Fruit fly (Drosophila melanogaster) whole organism, pupa: ENCODE data around the gene Sfp24Bd.

Experiments
- CG10348 ChIP-seq: fragments of 200-800 bp; sonication (Bioruptor generic); IDR thresholded peaks from 2 replicates; pipeline ENCODE4 v1.3.6; 2022; ENCODE audit warnings: missing biosample characterization, missing genetic modification characterization
- CG12605 ChIP-seq: fragments of 200-800 bp; sonication (Bioruptor generic); IDR thresholded peaks from 2 replicates; pipeline ENCODE4 v1.3.6; 2022; ENCODE audit warnings: missing biosample characterization, missing genetic modification characterization
- CG13204 ChIP-seq: fragments of 200-800 bp; sonication (Bioruptor generic); optimal IDR thresholded peaks from 2 replicates; lab custom pipeline; 2018; ENCODE audit warnings: missing biosample characterization, mild to moderate bottlenecking, missing genetic modification characterization, moderate library complexity
- CG14655 ChIP-seq: fragments of 200-800 bp; sonication (Bioruptor generic); optimal IDR thresholded peaks from 3 replicates; lab custom pipeline; 2017; ENCODE audit warnings: mild to moderate bottlenecking, missing biosample characterization, missing genetic modification reagents, missing genetic modification characterization
- CG15710 ChIP-seq: fragments of 200-800 bp; sonication (Bioruptor generic); optimal IDR thresholded peaks from 2 replicates; lab custom pipeline; 2018; ENCODE audit warnings: missing biosample characterization, mild to moderate bottlenecking, missing genetic modification characterization, moderate library complexity
- CG17806 ChIP-seq: fragments of 200-800 bp; sonication (Bioruptor generic); optimal IDR thresholded peaks from 2 replicates; lab custom pipeline; 2018; ENCODE audit warnings: missing biosample characterization, mild to moderate bottlenecking, missing genetic modification characterization, moderate library complexity
- CG32121 ChIP-seq: fragments of 200-800 bp; sonication (Bioruptor generic); IDR thresholded peaks from 2 replicates; pipeline ENCODE4 v1.3.6; 2022; ENCODE audit warnings: missing biosample characterization, missing genetic modification characterization
- CG34367 ChIP-seq: fragments of 200-800 bp; sonication (Bioruptor generic); optimal IDR thresholded peaks from 2 replicates; lab custom pipeline; 2018; ENCODE audit warnings: missing biosample characterization, mild to moderate bottlenecking, missing genetic modification characterization
- CG4496 ChIP-seq: fragments of 200-800 bp; sonication (Bioruptor generic); IDR thresholded peaks from 3 replicates; pipeline ENCODE4 v1.3.6; 2022; ENCODE audit warnings: missing biosample characterization, missing genetic modification characterization
- CG8159 ChIP-seq: fragments of 200-800 bp; sonication (Bioruptor generic); optimal IDR thresholded peaks from 3 replicates; lab custom pipeline; 2018; ENCODE audit warnings: missing biosample characterization, mild to moderate bottlenecking, missing genetic modification characterization, moderate library complexity
- CG8301 ChIP-seq: fragments of 200-800 bp; sonication (Bioruptor generic); optimal IDR thresholded peaks from 2 replicates; lab custom pipeline; 2018; ENCODE audit warnings: missing biosample characterization, mild to moderate bottlenecking, missing genetic modification characterization
- CG9948 ChIP-seq: fragments of 200-800 bp; sonication (Bioruptor generic); optimal IDR thresholded peaks from 2 replicates; lab custom pipeline; 2018; ENCODE audit warnings: missing biosample characterization, mild to moderate bottlenecking, missing genetic modification characterization, moderate library complexity
- D1 ChIP-seq: fragments of 200-800 bp; sonication (Bioruptor generic); optimal IDR thresholded peaks from 2 replicates; lab custom pipeline; 2018; ENCODE audit warnings: missing biosample characterization, mild to moderate bottlenecking, missing genetic modification characterization, moderate library complexity
- EcR ChIP-seq: fragments of 200-800 bp; sonication (Bioruptor generic); optimal IDR thresholded peaks from 3 replicates; lab custom pipeline; 2019; ENCODE audit warnings: missing biosample characterization, missing genetic modification characterization, mild to moderate bottlenecking, moderate library complexity, missing genetic modification reagents
- Ets98B ChIP-seq: fragments of 200-800 bp; sonication (Bioruptor generic); IDR thresholded peaks from 2 replicates; pipeline ENCODE4 v1.3.6; 2022; ENCODE audit warnings: missing biosample characterization, missing genetic modification characterization
- Pif1A ChIP-seq: fragments of 200-800 bp; sonication (Bioruptor generic); optimal IDR thresholded peaks from 3 replicates; lab custom pipeline; 2016; ENCODE audit warnings: missing biosample characterization, missing genetic modification characterization
- Pif1B ChIP-seq: fragments of 200-800 bp; sonication (Bioruptor generic); optimal IDR thresholded peaks from 3 replicates; lab custom pipeline; 2016; ENCODE audit warnings: missing biosample characterization, missing genetic modification characterization
- Snoo ChIP-seq: fragments of 200-800 bp; sonication (Bioruptor generic); optimal IDR thresholded peaks from 3 replicates; lab custom pipeline; 2017; ENCODE audit warnings: missing biosample characterization, mild to moderate bottlenecking, missing genetic modification characterization, inconsistent platforms
- fd96Ca ChIP-seq: fragments of 200-800 bp; sonication (Bioruptor generic); IDR thresholded peaks from 3 replicates; pipeline ENCODE4 v1.3.6; 2022; ENCODE audit warnings: missing biosample characterization, missing genetic modification characterization
- gl ChIP-seq: fragments of 200-800 bp; sonication (Bioruptor generic); optimal IDR thresholded peaks from 2 replicates; lab custom pipeline; 2018; ENCODE audit warnings: missing biosample characterization, mild to moderate bottlenecking, missing genetic modification characterization
- rn ChIP-seq: fragments of 200-800 bp; sonication (Bioruptor generic); IDR thresholded peaks from 2 replicates; pipeline ENCODE4 v1.3.6; 2022; ENCODE audit warnings: missing biosample characterization, missing genetic modification characterization

Sfp24Bd gene

DNA sequence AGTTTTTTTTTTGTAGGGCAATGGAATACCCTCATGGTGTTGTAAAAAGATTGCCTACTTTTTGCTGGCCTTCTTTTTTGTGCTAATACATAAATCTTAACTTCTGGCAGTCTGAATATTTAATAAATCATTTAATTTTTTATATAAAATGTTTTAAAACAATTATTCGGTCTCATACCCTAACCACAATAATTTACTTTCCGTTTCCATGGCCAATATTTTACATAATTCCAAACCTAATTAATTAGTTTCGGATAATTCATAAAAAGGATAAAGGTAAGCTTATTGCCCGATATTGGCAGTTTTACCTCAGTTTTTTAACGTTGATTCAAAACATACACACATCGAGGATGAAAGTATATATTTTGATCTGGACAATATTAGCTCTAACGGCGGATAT lies 31.0 kb upstream of the Sfp24Bd start, which contains the start of gene CG42465:
TSS of gene CG42465 (plus strand) at position 301 of the 400 bp plus-strand sequence.
- TF ChIP-seq CG15710 (tag; lab: Kevin White, UChicago) (no peak), CG17806 (tag; lab: Kevin White, UChicago) (no peak), CG8159 (tag; lab: Kevin White, UChicago) (no peak), CG4496 (GFP tag; lab: Robert Waterston, UW) (no peak), D1 (tag; lab: Kevin White, UChicago) (no peak), Pif1A (no peak), Snoo (tag; lab: Kevin White, UChicago) (no peak), CG14655 (no peak), CG34367 (tag; lab: Kevin White, UChicago) (no peak), CG10348 (GFP tag; lab: Robert Waterston, UW) (no peak), CG9948 (tag; lab: Kevin White, UChicago) (no peak)

DNA sequence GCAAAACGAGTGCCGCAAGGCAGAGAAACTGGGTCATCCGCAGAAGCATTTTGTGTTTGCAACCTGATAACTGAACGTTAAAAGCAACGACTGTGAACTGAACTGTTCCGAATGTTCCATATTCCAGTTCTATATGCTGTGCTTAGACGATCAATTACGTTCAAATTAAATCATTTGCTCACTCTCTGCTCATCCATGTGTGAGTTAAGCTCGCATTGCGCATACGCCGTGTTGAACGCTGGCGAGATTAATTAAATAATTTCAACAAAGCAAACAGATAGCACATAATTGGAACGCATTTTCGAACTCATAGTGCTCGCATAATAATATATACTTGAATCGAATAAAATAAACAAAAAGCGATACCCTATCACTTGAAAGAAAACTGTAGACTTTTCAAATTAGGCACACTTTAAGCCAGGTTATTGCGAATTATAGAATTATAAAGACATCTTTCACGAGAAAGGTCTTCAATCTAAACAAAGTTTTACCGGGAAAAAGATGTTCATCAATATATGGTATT lies 30.1 kb upstream of the Sfp24Bd start, which contains the start of the genes CG10031 and CG42464:
TSS of gene CG10031 (minus strand) at position 101 of the 523 bp plus-strand sequence.
TSS of gene CG42464 (plus strand) at position 473 of the 523 bp plus-strand sequence.
- no peak for TF ChIP-seq CG14655

DNA sequence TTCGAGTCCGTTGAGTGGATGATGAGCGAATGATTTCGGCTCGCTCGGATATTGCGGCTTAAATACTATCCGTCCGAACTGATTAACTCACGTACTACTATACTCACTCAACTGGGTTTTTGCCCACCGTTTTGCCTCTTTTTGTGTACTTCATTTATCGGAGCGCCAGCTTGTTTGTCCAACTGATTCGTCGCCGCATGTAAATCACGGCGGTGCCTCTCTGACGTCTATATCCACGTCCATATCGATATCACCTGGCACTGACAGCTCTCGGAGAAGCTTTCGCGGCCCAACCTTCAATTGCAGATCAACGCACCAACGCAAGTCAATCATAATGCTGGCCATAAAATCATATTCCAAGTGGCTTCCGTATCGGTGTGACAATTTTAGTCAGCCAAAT lies 28.8 kb upstream of the Sfp24Bd start, which contains the start of gene CG3604:
TSS of gene CG3604 (minus strand) at position 101 of the 400 bp plus-strand sequence.
- TF ChIP-seq CG34367 (tag; lab: Kevin White, UChicago), result no peak
- TF ChIP-seq CG13204, result no peak
- no peak for TF ChIP-seq rn
- no peak for TF ChIP-seq CG8159 (tag; lab: Kevin White, UChicago)
- TF ChIP-seq CG12605 (GFP tag; lab: Robert Waterston, UW), result no peak
- TF ChIP-seq, all 21 proteins: peak for 0

DNA sequence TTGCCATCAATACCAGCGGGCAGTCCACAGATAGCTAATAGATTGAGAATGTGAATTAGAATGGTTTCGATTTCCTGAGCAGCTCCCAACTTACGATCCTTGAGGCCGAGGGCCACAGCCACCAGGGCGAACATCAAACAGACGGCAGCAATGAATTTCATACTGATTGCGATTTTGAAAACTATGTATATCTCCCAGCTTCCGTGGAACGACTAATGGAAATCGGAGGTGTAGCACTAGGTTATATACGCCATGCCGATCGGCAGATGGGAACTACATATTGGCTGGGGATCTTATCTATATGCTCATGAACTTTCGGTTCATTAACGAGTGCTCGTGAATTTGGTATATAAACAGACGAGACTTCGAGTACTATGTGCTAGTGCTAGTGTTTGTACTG lies 27.5 kb upstream of the Sfp24Bd start, which contains the start of gene IM33:
TSS of gene IM33 (minus strand) at position 221 of the 400 bp plus-strand sequence.
- TF ChIP-seq CG32121 (GFP tag; lab: Robert Waterston, UW) (no peak), CG13204 (no peak), CG4496 (GFP tag; lab: Robert Waterston, UW) (no peak), CG10348 (GFP tag; lab: Robert Waterston, UW) (no peak), gl (tag; lab: Kevin White, UChicago) (no peak), Ets98B (no peak), CG15710 (tag; lab: Kevin White, UChicago) (no peak), CG8159 (tag; lab: Kevin White, UChicago) (no peak), CG17806 (tag; lab: Kevin White, UChicago) (no peak), CG14655 (no peak), fd96Ca (GFP tag; lab: Robert Waterston, UW) (no peak)

DNA sequence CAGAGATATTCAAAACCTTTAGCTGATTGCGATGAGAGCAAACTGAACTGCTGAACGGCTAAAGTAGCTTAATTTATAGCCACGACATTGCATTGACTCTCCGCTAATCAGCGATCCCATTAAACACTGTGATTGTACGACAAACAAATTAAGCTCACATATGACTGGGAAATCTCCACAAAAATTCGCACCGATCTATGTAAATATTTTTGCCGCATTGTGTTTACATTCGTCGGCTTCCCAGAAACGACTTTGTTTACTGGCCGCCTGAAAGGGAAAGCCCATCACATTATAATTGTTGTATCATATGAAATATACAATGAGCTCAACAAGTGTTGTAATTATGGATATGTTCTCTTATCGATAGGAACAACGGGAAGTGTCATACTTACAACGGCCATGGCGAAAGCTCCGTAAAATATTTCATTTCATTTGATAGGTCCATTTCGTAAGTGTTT lies 26.5 kb upstream of the Sfp24Bd start, which contains the start of gene CG16713:
TSS of gene CG16713 (minus strand) at position 51 of the 458 bp plus-strand sequence.
- TF ChIP-seq CG9948 (tag; lab: Kevin White, UChicago) (no peak), CG10348 (GFP tag; lab: Robert Waterston, UW) (no peak), EcR (GFP tag; lab: Kevin White, UChicago) (no peak), Snoo (tag; lab: Kevin White, UChicago) (no peak), CG32121 (GFP tag; lab: Robert Waterston, UW) (no peak), gl (tag; lab: Kevin White, UChicago) (no peak), CG15710 (tag; lab: Kevin White, UChicago) (no peak), Pif1B (no peak), CG17806 (tag; lab: Kevin White, UChicago) (no peak), CG8301 (tag; lab: Kevin White, UChicago) (no peak), CG34367 (tag; lab: Kevin White, UChicago) (no peak), D1 (tag; lab: Kevin White, UChicago) (no peak), fd96Ca (GFP tag; lab: Robert Waterston, UW) (no peak), Ets98B (no peak)

DNA sequence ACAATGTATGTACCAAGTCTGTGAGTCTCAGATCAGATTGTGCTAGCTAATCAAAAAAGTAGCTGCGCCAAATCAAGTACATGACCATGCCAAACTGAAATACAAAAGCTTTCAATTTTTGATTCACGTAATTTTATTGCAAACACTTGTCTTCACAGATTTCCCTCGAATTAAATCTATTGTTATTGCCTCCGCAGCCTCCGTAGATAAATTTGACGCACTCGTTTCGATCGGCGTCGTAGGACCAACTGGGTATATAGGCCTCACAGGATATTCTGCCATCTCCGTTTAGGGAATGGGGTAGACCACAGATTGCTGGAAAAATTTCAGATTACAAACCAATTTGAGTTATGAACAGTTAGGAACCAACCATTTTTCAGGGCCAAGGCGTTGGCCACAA lies 26.0 kb upstream of the Sfp24Bd start, which contains the start of gene CG43165:
TSS of gene CG43165 (minus strand) at position 101 of the 400 bp plus-strand sequence.
- TF ChIP-seq CG4496 (GFP tag; lab: Robert Waterston, UW) (0 out of 3 replicates have a peak, but pooled peaks have one; percentile 19), D1 (tag; lab: Kevin White, UChicago) (no peak)

DNA sequence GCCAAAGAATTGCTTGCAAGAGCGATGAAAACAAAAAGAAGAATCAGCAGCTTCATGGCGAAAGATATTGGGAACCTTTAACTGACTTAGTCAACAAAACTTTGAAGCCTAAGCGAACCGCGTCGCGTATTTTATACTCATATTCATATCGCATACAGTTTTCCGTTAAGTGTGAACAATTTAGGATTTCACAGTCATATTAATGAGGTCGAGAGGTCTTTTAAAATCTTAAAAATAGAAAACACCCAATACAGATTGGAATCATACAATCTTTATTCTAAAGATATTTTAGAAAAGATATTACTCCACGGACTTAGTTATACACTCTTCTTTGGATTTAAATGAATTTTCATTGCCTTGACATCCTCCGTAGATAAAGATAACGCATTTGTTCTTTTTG lies 24.9 kb upstream of the Sfp24Bd start, which contains the start of gene Acp24A4:
TSS of gene Acp24A4 (minus strand) at position 101 of the 400 bp plus-strand sequence.
- TF ChIP-seq CG9948 (tag; lab: Kevin White, UChicago) (no peak), CG4496 (GFP tag; lab: Robert Waterston, UW) (no peak), gl (tag; lab: Kevin White, UChicago) (no peak), CG32121 (GFP tag; lab: Robert Waterston, UW) (no peak), CG8301 (tag; lab: Kevin White, UChicago) (no peak), fd96Ca (GFP tag; lab: Robert Waterston, UW) (no peak), CG13204 (no peak), Pif1A (no peak), EcR (GFP tag; lab: Kevin White, UChicago) (no peak), D1 (tag; lab: Kevin White, UChicago) (no peak)
